Fruit fly (Drosophila melanogaster) whole organism, wandering third instar larva: ENCODE measurements around the gene MED20.
A peak's percentile ranks its signal among the peaks of the same experiment; 100 is the strongest.

Experiments used
- Abd-B ChIP-seq: fragments of >200 bp; optimal IDR thresholded peaks from 2 replicates; lab custom pipeline; 2017; ENCODE audit warnings: missing biosample characterization, missing genetic modification characterization
- CG32264 ChIP-seq: fragments of 200-800 bp; sonication (Bioruptor generic); optimal IDR thresholded peaks from 2 replicates; lab custom pipeline; 2016; ENCODE audit warnings: missing biosample characterization, missing genetic modification characterization
- CG9705 ChIP-seq: fragments of 200-800 bp; sonication (Bioruptor generic); optimal IDR thresholded peaks from 2 replicates; lab custom pipeline; 2018; ENCODE audit warnings: missing biosample characterization, mild to moderate bottlenecking, missing genetic modification characterization
- Dfd ChIP-seq: fragments of >200 bp; optimal IDR thresholded peaks from 2 replicates; lab custom pipeline; 2017; ENCODE audit warnings: missing biosample characterization, missing genetic modification characterization
- Dif ChIP-seq: fragments of 200-275, 200-300 bp; sonication (Bioruptor generic); optimal IDR thresholded peaks from 2 replicates; lab custom pipeline; 2018; ENCODE audit warnings: missing biosample characterization, missing genetic modification characterization; ENCODE audit not compliant: partially characterized antibody
- GATAd ChIP-seq: sonication (Bioruptor generic); optimal IDR thresholded peaks from 2 replicates; lab custom pipeline; 2016; ENCODE audit warnings: missing biosample characterization, missing genetic modification characterization
- HLH106 ChIP-seq: fragments of 200-800 bp; optimal IDR thresholded peaks from 3 replicates; lab custom pipeline; 2019; ENCODE audit warnings: missing biosample characterization, mild to moderate bottlenecking, missing genetic modification characterization, moderate library complexity
- Hnf4 ChIP-seq: fragments of 200-800 bp; sonication (Bioruptor generic); optimal IDR thresholded peaks from 2 replicates; lab custom pipeline; 2016; ENCODE audit warnings: missing biosample characterization, mild to moderate bottlenecking, missing genetic modification characterization
- Hr78 ChIP-seq: fragments of >200 bp; optimal IDR thresholded peaks from 2 replicates; lab custom pipeline; 2017; ENCODE audit warnings: missing biosample characterization, missing genetic modification characterization
- Hr83 ChIP-seq: fragments of 200-300 bp; sonication (Bioruptor generic); optimal IDR thresholded peaks from 2 replicates; lab custom pipeline; 2016; ENCODE audit warnings: missing biosample characterization, mild to moderate bottlenecking, missing genetic modification characterization, moderate library complexity; ENCODE audit not compliant: poor library complexity, severe bottlenecking
- Jra ChIP-seq: sonication (Bioruptor generic); optimal IDR thresholded peaks from 2 replicates; lab custom pipeline; 2016; ENCODE audit warnings: missing biosample characterization, missing genetic modification characterization
- Mio ChIP-seq: sonication (Bioruptor generic); optimal IDR thresholded peaks from 2 replicates; lab custom pipeline; 2016; ENCODE audit warnings: missing biosample characterization, missing genetic modification characterization
- Myc ChIP-seq: fragments of >200 bp; optimal IDR thresholded peaks from 2 replicates; lab custom pipeline; 2017
- N ChIP-seq: fragments of >200 bp; optimal IDR thresholded peaks from 2 replicates; lab custom pipeline; 2018; ENCODE audit warnings: missing biosample characterization, missing external identifiers, missing genetic modification characterization
- OdsH ChIP-seq: fragments of 200-800 bp; sonication (Bioruptor generic); optimal IDR thresholded peaks from 2 replicates; lab custom pipeline; 2016; ENCODE audit warnings: missing biosample characterization, mild to moderate bottlenecking, missing genetic modification characterization
- Rel ChIP-seq, 2 experiments: fragments of 200-800 bp; sonication (Bioruptor generic) in 1 of 2; optimal IDR thresholded peaks; 2 replicates in 1 of 2; 3 replicates in 1 of 2; lab custom pipeline; 2016 to 2019; ENCODE audit warnings: mild to moderate bottlenecking in 2 of 2, missing biosample characterization in 2 of 2, missing genetic modification characterization in 2 of 2, moderate library complexity in 1 of 2
- Vsx2 ChIP-seq: fragments of 200-300, 225-300 bp; sonication (Bioruptor generic); optimal IDR thresholded peaks from 2 replicates; lab custom pipeline; 2018; ENCODE audit warnings: missing biosample characterization, missing genetic modification characterization; ENCODE audit not compliant: partially characterized antibody
- br ChIP-seq: fragments of 200-800 bp; sonication (Bioruptor generic); optimal IDR thresholded peaks from 2 replicates; lab custom pipeline; 2016; ENCODE audit warnings: missing biosample characterization, missing genetic modification characterization
- dl ChIP-seq, 2 experiments: fragments of 175-275, 200-275 bp in 1 of 2; fragments of 200-275 bp in 1 of 2; sonication (Bioruptor generic); optimal IDR thresholded peaks; lab custom pipeline; 2018; ENCODE audit warnings: mild to moderate bottlenecking in 2 of 2, missing biosample characterization in 2 of 2, missing genetic modification characterization in 2 of 2, moderate library complexity in 2 of 2; ENCODE audit not compliant: partially characterized antibody in 2 of 2, insufficient read depth in 1 of 2
- dmrt93B ChIP-seq: fragments of 200-800 bp; sonication (Bioruptor generic); optimal IDR thresholded peaks from 2 replicates; lab custom pipeline; 2018; ENCODE audit warnings: missing biosample characterization, mild to moderate bottlenecking, missing genetic modification characterization
- dsf ChIP-seq: sonication (Bioruptor generic); optimal IDR thresholded peaks from 2 replicates; lab custom pipeline; 2016; ENCODE audit warnings: missing biosample characterization, missing genetic modification characterization, borderline replicate concordance
- ey ChIP-seq: fragments of 200-800 bp; sonication (Bioruptor generic); optimal IDR thresholded peaks from 2 replicates; lab custom pipeline; 2016; ENCODE audit warnings: missing biosample characterization, missing genetic modification characterization
- foxo ChIP-seq, 2 experiments: fragments of 200-800 bp; sonication (Bioruptor generic); optimal IDR thresholded peaks; 2 replicates in 1 of 2; 3 replicates in 1 of 2; lab custom pipeline; 2016 to 2017; ENCODE audit warnings: missing biosample characterization in 2 of 2, missing genetic modification characterization in 2 of 2
- fru ChIP-seq: fragments of 200-800 bp; sonication (Bioruptor generic); optimal IDR thresholded peaks from 3 replicates; lab custom pipeline; 2016; ENCODE audit warnings: missing biosample characterization, mild to moderate bottlenecking, missing genetic modification characterization
- h ChIP-seq: fragments of 200-800 bp; sonication (Bioruptor generic); optimal IDR thresholded peaks from 3 replicates; lab custom pipeline; 2016; ENCODE audit warnings: missing biosample characterization, mild to moderate bottlenecking, missing genetic modification characterization
- jim ChIP-seq: fragments of 175-275, 200-325 bp; sonication (Bioruptor generic); optimal IDR thresholded peaks from 2 replicates; lab custom pipeline; 2016; ENCODE audit warnings: missing biosample characterization, mild to moderate bottlenecking, missing genetic modification characterization
- pan ChIP-seq: fragments of >200 bp; optimal IDR thresholded peaks from 2 replicates; lab custom pipeline; 2017
- psq ChIP-seq: fragments of 200-800 bp; sonication (Bioruptor generic); optimal IDR thresholded peaks from 3 replicates; lab custom pipeline; 2017; ENCODE audit warnings: missing biosample characterization, mild to moderate bottlenecking, missing genetic modification characterization, moderate library complexity
- rgr ChIP-seq: fragments of 200-800 bp; sonication (Bioruptor generic); optimal IDR thresholded peaks from 3 replicates; lab custom pipeline; 2016; ENCODE audit warnings: missing biosample characterization, mild to moderate bottlenecking, missing genetic modification characterization
- sage ChIP-seq: fragments of 200-800 bp; sonication (Bioruptor generic); optimal IDR thresholded peaks from 2 replicates; lab custom pipeline; 2016; ENCODE audit warnings: missing biosample characterization, mild to moderate bottlenecking, missing genetic modification characterization
- sv ChIP-seq: fragments of 200-800 bp; sonication (Bioruptor generic); optimal IDR thresholded peaks from 3 replicates; lab custom pipeline; 2016; ENCODE audit warnings: missing biosample characterization, missing genetic modification characterization
- tai ChIP-seq: sonication (Bioruptor generic); optimal IDR thresholded peaks from 2 replicates; lab custom pipeline; 2016; ENCODE audit warnings: missing biosample characterization, missing genetic modification characterization
- usp ChIP-seq: fragments of >200 bp; optimal IDR thresholded peaks from 2 replicates; lab custom pipeline; 2017; ENCODE audit warnings: missing biosample characterization, missing genetic modification characterization
- woc ChIP-seq: sonication (Bioruptor generic); optimal IDR thresholded peaks from 2 replicates; lab custom pipeline; 2016; ENCODE audit warnings: missing biosample characterization, mild to moderate bottlenecking, missing genetic modification characterization

Gene MED20

dm6 chr2L:8086736-8087467, 14.3 kb upstream of the MED20 start:
- TF ChIP-seq h (GFP tag; lab: Kevin White, UChicago) (peak; percentile 25), HLH106 (peak; percentile 15), br (GFP tag; lab: Kevin White, UChicago) (peak; percentile 19), Rel (GFP tag; optimal IDR thresholded peaks at IDR 0.05; lab: Kevin White, UChicago) (no peak), Rel (tag; optimal IDR thresholded peaks at IDR 0.05; lab: Kevin White, UChicago) (peak; percentile 3), rgr (GFP tag; lab: Kevin White, UChicago) (peak; percentile 11), Hr78 (GFP tag; lab: Kevin White, UChicago) (no peak)

- TF ChIP-seq N (GFP tag; lab: Kevin White, UChicago) (no peak), pan (no peak), Dfd (no peak), OdsH (no peak), rgr (GFP tag; lab: Kevin White, UChicago) (no peak), HLH106 (no peak), Vsx2 (no peak), dl (GFP tag; optimal IDR thresholded peaks at IDR 0.05; lab: Kevin White, UChicago; ENCODE audit: insufficient read depth in 1 of 2, partially characterized antibody in 2 of 2) (no peak), Myc (no peak), Mio (GFP tag; lab: Kevin White, UChicago) (no peak), psq (no peak), GATAd (GFP tag; lab: Kevin White, UChicago) (no peak), sv (GFP tag; lab: Kevin White, UChicago) (no peak), sage (GFP tag; lab: Kevin White, UChicago) (no peak), Rel (GFP tag; optimal IDR thresholded peaks at IDR 0.05; lab: Kevin White, UChicago) (no peak), Rel (tag; optimal IDR thresholded peaks at IDR 0.05; lab: Kevin White, UChicago) (no peak), CG9705 (no peak), Hr78 (GFP tag; lab: Kevin White, UChicago) (no peak)
Measured at dm6 chr2L:8085466-8086164, 13.0 kb upstream of the MED20 start.

DNA sequence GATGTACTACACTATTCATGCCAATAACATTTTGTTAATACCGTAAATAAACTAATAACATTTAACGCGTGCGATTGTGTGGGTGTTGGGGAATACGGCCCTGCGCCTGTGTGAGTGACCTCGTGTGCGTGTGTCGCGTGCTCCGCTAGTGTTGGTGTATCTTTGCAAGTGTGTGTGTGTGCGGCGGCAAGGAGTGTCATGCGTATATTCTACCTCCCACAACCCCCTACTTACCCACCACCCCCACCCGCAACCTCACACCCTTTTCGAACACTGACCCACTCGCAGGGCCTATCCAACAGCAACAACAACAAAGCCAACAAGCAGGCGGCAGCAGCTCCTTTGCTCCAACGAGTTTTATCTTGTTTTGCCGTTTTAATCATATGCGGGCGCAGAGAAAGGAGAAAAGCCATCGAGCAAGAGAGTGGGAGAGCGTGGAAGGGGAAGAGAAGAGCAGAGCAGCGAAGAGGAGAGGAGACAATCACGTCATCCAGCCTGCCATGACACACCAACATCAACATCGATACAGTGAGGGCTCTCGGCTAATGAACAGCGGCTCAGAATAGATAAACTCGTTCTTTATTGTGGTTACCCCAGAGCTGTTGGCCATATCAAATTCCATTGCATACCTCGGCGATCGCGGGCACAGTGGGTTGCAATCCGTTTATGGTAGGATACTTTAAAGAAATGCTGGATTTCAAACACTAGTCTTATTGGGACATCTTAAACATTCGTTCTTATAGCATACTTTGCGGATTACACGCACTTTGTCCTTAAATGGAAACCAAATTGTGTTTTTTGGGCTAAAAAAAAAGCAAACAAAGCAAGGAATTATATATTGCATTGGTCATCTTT, 11.9 kb upstream of the MED20 start:
- TF ChIP-seq foxo (GFP tag; optimal IDR thresholded peaks at IDR 0.05; lab: Kevin White, UChicago) (peak in 1 of 2 experiments; percentile 16), N (GFP tag; lab: Kevin White, UChicago) (peak; percentile 59), sage (GFP tag; lab: Kevin White, UChicago) (no peak), Hr83 (GFP tag; lab: Kevin White, UChicago) (no peak), sv (GFP tag; lab: Kevin White, UChicago) (no peak), Jra (GFP tag; lab: Kevin White, UChicago) (no peak), CG9705 (no peak), jim (GFP tag; lab: Kevin White, UChicago) (no peak), dsf (GFP tag; lab: Kevin White, UChicago) (no peak), Dfd (no peak), Vsx2 (no peak), tai (GFP tag; lab: Kevin White, UChicago) (no peak), Hnf4 (GFP tag; lab: Kevin White, UChicago) (no peak), pan (no peak), ey (GFP tag; lab: Kevin White, UChicago) (peak; percentile 12), br (GFP tag; lab: Kevin White, UChicago) (peak; percentile 6), Myc (no peak), CG32264 (no peak), fru (GFP tag; lab: Kevin White, UChicago) (peak; percentile 8), dl (GFP tag; optimal IDR thresholded peaks at IDR 0.05; lab: Kevin White, UChicago; ENCODE audit: insufficient read depth in 1 of 2, partially characterized antibody in 2 of 2) (peak in 1 of 2 experiments; percentile 39), usp (GFP tag; lab: Kevin White, UChicago) (no peak), HLH106 (no peak), dmrt93B (no peak), GATAd (GFP tag; lab: Kevin White, UChicago) (no peak), Dif (GFP tag; lab: Kevin White, UChicago) (peak; percentile 29), Hr78 (GFP tag; lab: Kevin White, UChicago) (no peak), rgr (GFP tag; lab: Kevin White, UChicago) (no peak), OdsH (no peak), woc (GFP tag; lab: Kevin White, UChicago) (peak; percentile 14), h (GFP tag; lab: Kevin White, UChicago) (peak; percentile 13), Abd-B (no peak)
